Fruit fly (Drosophila melanogaster) whole organism, prepupa: ENCODE measurements around the gene Uba2.

Source experiments
- CG10631 ChIP-seq: fragments of 200-800 bp; sonication (Bioruptor generic); optimal IDR thresholded peaks from 2 replicates; lab custom pipeline; 2016; ENCODE audit warnings: missing biosample characterization, missing genetic modification characterization
- CG11294 ChIP-seq: fragments of 200-800 bp; sonication (Bioruptor generic); IDR thresholded peaks from 2 replicates; pipeline ENCODE4 v1.3.6; 2022; ENCODE audit warnings: missing biosample characterization, missing genetic modification characterization
- CG6854 ChIP-seq: fragments of 200-800 bp; sonication (Bioruptor generic); optimal IDR thresholded peaks from 2 replicates; lab custom pipeline; 2017; ENCODE audit warnings: missing biosample characterization, mild to moderate bottlenecking, missing genetic modification characterization
- Eip78C ChIP-seq: fragments of 200-800 bp; sonication (Bioruptor generic); peaks from one replicate; lab custom pipeline; 2016; ENCODE audit warnings: missing biosample characterization, missing genetic modification characterization
- Ets96B ChIP-seq: fragments of 200-800 bp; optimal IDR thresholded peaks from 2 replicates; lab custom pipeline; 2019; ENCODE audit warnings: missing biosample characterization, mild to moderate bottlenecking, missing genetic modification characterization, moderate library complexity
- Hr38 ChIP-seq: sonication (Bioruptor generic); optimal IDR thresholded peaks from 2 replicates; lab custom pipeline; 2016; ENCODE audit warnings: missing biosample characterization, missing genetic modification characterization
- Hr39 ChIP-seq: fragments of 200-800 bp; sonication (Bioruptor generic); optimal IDR thresholded peaks from 2 replicates; lab custom pipeline; 2016; ENCODE audit warnings: missing biosample characterization, missing genetic modification characterization
- eg ChIP-seq: fragments of 200-800 bp; sonication (Bioruptor generic); IDR thresholded peaks from 3 replicates; pipeline ENCODE4 v1.3.6; 2022; ENCODE audit warnings: missing biosample characterization, missing genetic modification characterization
- esn ChIP-seq: fragments of 200-800 bp; sonication (Bioruptor generic); optimal IDR thresholded peaks from 2 replicates; lab custom pipeline; 2016; ENCODE audit warnings: missing biosample characterization, mild to moderate bottlenecking, missing genetic modification characterization, moderate library complexity
- spab ChIP-seq: fragments of 200-800 bp; sonication (Bioruptor generic); optimal IDR thresholded peaks from 2 replicates; lab custom pipeline; 2017; ENCODE audit warnings: missing biosample characterization, mild to moderate bottlenecking, missing genetic modification characterization, missing genetic modification reagents
- topi ChIP-seq: fragments of 200-800 bp; sonication (Bioruptor generic); optimal IDR thresholded peaks from 3 replicates; lab custom pipeline; 2016; ENCODE audit warnings: missing biosample characterization, missing genetic modification characterization

DNA sequence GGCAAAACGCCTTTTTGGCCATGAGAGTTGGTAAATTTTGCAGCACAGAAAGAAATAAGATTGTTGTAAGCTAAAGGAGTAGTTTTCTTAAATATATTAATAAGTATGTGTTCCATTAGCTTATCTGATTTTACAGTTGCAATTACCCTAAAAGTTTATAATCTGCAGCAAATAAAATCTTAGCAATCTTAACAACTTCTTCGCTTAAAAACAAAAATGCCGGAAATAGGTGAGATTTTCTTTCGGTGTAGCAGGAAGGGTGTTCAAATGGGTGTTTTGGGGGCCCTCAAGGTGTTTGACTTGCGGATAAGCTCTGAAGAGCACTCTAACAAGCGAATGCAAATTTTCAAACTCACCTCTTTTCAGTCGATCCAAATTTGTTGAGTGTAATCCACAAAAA is 23.2 kb upstream of the Uba2 start:
- TF ChIP-seq eg (no peak), topi (GFP tag; lab: Kevin White, UChicago) (no peak), spab (GFP tag; lab: Kevin White, UChicago) (no peak), Hr39 (GFP tag; lab: Kevin White, UChicago) (no peak), Ets96B (tag; lab: Kevin White, UChicago) (no peak), CG11294 (GFP tag; lab: Robert Waterston, UW) (no peak), CG10631 (GFP tag; lab: Kevin White, UChicago) (peak; percentile 10), esn (GFP tag; lab: Kevin White, UChicago) (no peak), CG6854 (GFP tag; lab: Kevin White, UChicago) (no peak), Eip78C (GFP tag; lab: Kevin White, UChicago) (peak; percentile 68), Hr38 (GFP tag; lab: Kevin White, UChicago) (no peak)
